Worm (Caenorhabditis elegans) whole organism, L3 larva: ENCODE data around the gene rpl-2.

Experiments used
- R02D3.7 ChIP-seq: fragments of 150-350 bp; optimal IDR thresholded peaks from 2 replicates; lab custom pipeline; 2014; ENCODE audit warnings: missing biosample characterization, missing genetic modification characterization
- ZK546.5 ChIP-seq: sonication (generic microtip); optimal IDR thresholded peaks from 2 replicates; lab custom pipeline; 2017; ENCODE audit warnings: missing biosample characterization, missing genetic modification characterization
- aly-2 ChIP-seq: fragments of 150-350 bp; optimal IDR thresholded peaks from 2 replicates; lab custom pipeline; 2014; ENCODE audit warnings: missing biosample characterization, missing genetic modification characterization
- ama-1 ChIP-seq: fragments of 150-350 bp; optimal IDR thresholded peaks from 2 replicates; lab custom pipeline; 2018
- ceh-16 ChIP-seq: sonication (generic microtip); optimal IDR thresholded peaks from 2 replicates; lab custom pipeline; 2017; ENCODE audit warnings: missing biosample characterization, missing genetic modification characterization
- ceh-28 ChIP-seq: fragments of 150-350 bp; optimal IDR thresholded peaks from 2 replicates; lab custom pipeline; 2014; ENCODE audit warnings: missing biosample characterization, missing genetic modification reagents, missing genetic modification characterization
- ceh-82 ChIP-seq: fragments of 150-350 bp; optimal IDR thresholded peaks from 2 replicates; lab custom pipeline; 2014; ENCODE audit warnings: missing biosample characterization, missing genetic modification characterization
- ceh-9 ChIP-seq: sonication (generic microtip); optimal IDR thresholded peaks from 2 replicates; lab custom pipeline; 2018; ENCODE audit warnings: missing biosample characterization, missing genetic modification characterization
- daf-12 ChIP-seq: fragments of 150-350 bp; optimal IDR thresholded peaks from 2 replicates; lab custom pipeline; 2014; ENCODE audit warnings: missing biosample characterization, missing genetic modification reagents, missing genetic modification characterization
- egl-27 ChIP-seq: sonication (generic microtip); optimal IDR thresholded peaks from 4 replicates; lab custom pipeline; 2017; ENCODE audit warnings: missing biosample characterization, missing genetic modification reagents, missing genetic modification characterization
- egl-5 ChIP-seq: fragments of 150-350 bp; optimal IDR thresholded peaks from 2 replicates; lab custom pipeline; 2017; ENCODE audit warnings: missing biosample characterization, missing genetic modification reagents, missing genetic modification characterization, inconsistent platforms
- elt-1 ChIP-seq: fragments of 150-350 bp; optimal IDR thresholded peaks from 2 replicates; lab custom pipeline; 2014; ENCODE audit warnings: missing biosample characterization, missing genetic modification characterization
- elt-2 ChIP-seq: sonication (generic microtip); optimal IDR thresholded peaks from 2 replicates; lab custom pipeline; 2016; ENCODE audit warnings: missing genetic modification reagents, mild to moderate bottlenecking, missing genetic modification characterization, missing compliant biosample characterization
- elt-3 ChIP-seq, 3 experiments: fragments of 150-350 bp in 1 of 3; sonication (generic microtip) in 2 of 3; optimal IDR thresholded peaks; 2 replicates in 2 of 3; 4 replicates in 1 of 3; lab custom pipeline; 2014 to 2017; ENCODE audit warnings: missing biosample characterization in 3 of 3, missing genetic modification characterization in 3 of 3
- eor-1 ChIP-seq, 2 experiments: fragments of 150-350 bp; optimal IDR thresholded peaks; 2 replicates each; lab custom pipeline; 2014 to 2018; ENCODE audit warnings: missing biosample characterization in 2 of 2, missing genetic modification characterization in 2 of 2
- fkh-10 ChIP-seq: sonication (generic microtip); optimal IDR thresholded peaks from 2 replicates; lab custom pipeline; 2017; ENCODE audit warnings: missing biosample characterization, missing genetic modification reagents, missing genetic modification characterization
- fkh-2 ChIP-seq: fragments of 150-350 bp; optimal IDR thresholded peaks from 2 replicates; lab custom pipeline; 2014; ENCODE audit warnings: missing biosample characterization, missing genetic modification reagents, missing genetic modification characterization
- fos-1 ChIP-seq: fragments of 150-350 bp; optimal IDR thresholded peaks from 2 replicates; lab custom pipeline; 2014; ENCODE audit warnings: missing biosample characterization, missing genetic modification characterization
- hmg-11 ChIP-seq: sonication (generic microtip); optimal IDR thresholded peaks from 2 replicates; lab custom pipeline; 2016; ENCODE audit warnings: missing genetic modification characterization, missing compliant biosample characterization
- jun-1 ChIP-seq: fragments of 150-350 bp; optimal IDR thresholded peaks from 2 replicates; lab custom pipeline; 2014; ENCODE audit warnings: missing biosample characterization, missing genetic modification reagents, missing genetic modification characterization
- lin-15B ChIP-seq: fragments of 150-350 bp; optimal IDR thresholded peaks from 2 replicates; lab custom pipeline; 2014; ENCODE audit warnings: missing biosample characterization, missing genetic modification characterization
- lin-39 ChIP-seq: fragments of 150-350 bp; optimal IDR thresholded peaks from 2 replicates; lab custom pipeline; 2018; ENCODE audit warnings: missing biosample characterization, missing genetic modification reagents, missing genetic modification characterization
- lsy-12 ChIP-seq: sonication (generic microtip); optimal IDR thresholded peaks from 2 replicates; lab custom pipeline; 2016; ENCODE audit warnings: mild to moderate bottlenecking, missing genetic modification characterization, missing compliant biosample characterization
- mdl-1 ChIP-seq: fragments of 150-350 bp; optimal IDR thresholded peaks from 2 replicates; lab custom pipeline; 2014; ENCODE audit warnings: missing biosample characterization, missing genetic modification characterization
- mml-1 ChIP-seq: fragments of 150-350 bp; sonication (generic microtip); optimal IDR thresholded peaks from 3 replicates; lab custom pipeline; 2014; ENCODE audit warnings: missing biosample characterization, missing genetic modification characterization
- nfya-1 ChIP-seq: sonication (generic microtip); optimal IDR thresholded peaks from 2 replicates; lab custom pipeline; 2017; ENCODE audit warnings: missing genetic modification characterization, mild to moderate bottlenecking, missing compliant biosample characterization, antibody characterized with exemption, moderate library complexity; ENCODE audit not compliant: insufficient read depth
- nhr-11 ChIP-seq: fragments of 150-350 bp; optimal IDR thresholded peaks from 2 replicates; lab custom pipeline; 2014; ENCODE audit warnings: missing biosample characterization, missing genetic modification characterization
- nhr-12 ChIP-seq: fragments of 150-350 bp; optimal IDR thresholded peaks from 2 replicates; lab custom pipeline; 2014; ENCODE audit warnings: missing biosample characterization, missing genetic modification characterization
- nhr-23 ChIP-seq: fragments of 150-350 bp; optimal IDR thresholded peaks from 2 replicates; lab custom pipeline; 2014; ENCODE audit warnings: missing biosample characterization, missing genetic modification reagents, missing genetic modification characterization
- nhr-237 ChIP-seq: fragments of 150-350 bp; optimal IDR thresholded peaks from 2 replicates; lab custom pipeline; 2014; ENCODE audit warnings: missing biosample characterization, missing genetic modification characterization
- nhr-25 ChIP-seq: sonication (generic microtip); optimal IDR thresholded peaks from 2 replicates; lab custom pipeline; 2017; ENCODE audit warnings: missing biosample characterization, missing genetic modification characterization
- nhr-28 ChIP-seq: fragments of 150-350 bp; optimal IDR thresholded peaks from 2 replicates; lab custom pipeline; 2014; ENCODE audit warnings: missing biosample characterization, missing genetic modification characterization
- nhr-43 ChIP-seq: sonication (generic microtip); optimal IDR thresholded peaks from 2 replicates; lab custom pipeline; 2016; ENCODE audit warnings: mild to moderate bottlenecking, missing genetic modification characterization, missing compliant biosample characterization; ENCODE audit not compliant: poor library complexity, severe bottlenecking
- nhr-67 ChIP-seq: fragments of 150-350 bp; optimal IDR thresholded peaks from 2 replicates; lab custom pipeline; 2014; ENCODE audit warnings: missing biosample characterization, missing genetic modification characterization
- nhr-76 ChIP-seq: fragments of 150-350 bp; sonication (generic microtip); optimal IDR thresholded peaks from 5 replicates; lab custom pipeline; 2014; ENCODE audit warnings: missing biosample characterization, missing genetic modification characterization
- nhr-77 ChIP-seq: fragments of 150-350 bp; optimal IDR thresholded peaks from 2 replicates; lab custom pipeline; 2014; ENCODE audit warnings: missing biosample characterization, missing genetic modification characterization
- pha-4 ChIP-seq: fragments of 150-350 bp; optimal IDR thresholded peaks from 2 replicates; lab custom pipeline; 2014; ENCODE audit warnings: missing biosample characterization, missing genetic modification reagents, missing genetic modification characterization
- pqm-1 ChIP-seq: fragments of 150-350 bp; optimal IDR thresholded peaks from 2 replicates; lab custom pipeline; 2017; ENCODE audit warnings: missing biosample characterization, missing genetic modification characterization, inconsistent platforms
- sea-2 ChIP-seq: fragments of 150-350 bp; sonication (generic microtip); optimal IDR thresholded peaks from 4 replicates; lab custom pipeline; 2014; ENCODE audit warnings: missing biosample characterization, missing genetic modification reagents, missing genetic modification characterization
- skn-1 ChIP-seq: fragments of 150-350 bp; optimal IDR thresholded peaks from 2 replicates; lab custom pipeline; 2014; ENCODE audit warnings: missing biosample characterization, missing genetic modification characterization
- snpc-4 ChIP-seq: fragments of 150-350 bp; optimal IDR thresholded peaks from 2 replicates; lab custom pipeline; 2014; ENCODE audit warnings: missing biosample characterization, missing genetic modification characterization
- tbx-2 ChIP-seq: sonication (generic microtip); optimal IDR thresholded peaks from 2 replicates; lab custom pipeline; 2016; ENCODE audit warnings: mild to moderate bottlenecking, missing genetic modification characterization, missing compliant biosample characterization
- unc-39 ChIP-seq: sonication (generic microtip); optimal IDR thresholded peaks from 4 replicates; lab custom pipeline; 2017; ENCODE audit warnings: missing biosample characterization, missing genetic modification characterization
- unc-62 ChIP-seq: fragments of 150-350 bp; sonication (generic microtip); optimal IDR thresholded peaks from 4 replicates; lab custom pipeline; 2014; ENCODE audit warnings: missing biosample characterization, missing genetic modification reagents, missing genetic modification characterization
- zag-1 ChIP-seq: fragments of 150-350 bp; optimal IDR thresholded peaks from 2 replicates; lab custom pipeline; 2014; ENCODE audit warnings: missing biosample characterization, missing genetic modification characterization
- ztf-11 ChIP-seq: fragments of 150-350 bp; optimal IDR thresholded peaks from 2 replicates; lab custom pipeline; 2014; ENCODE audit warnings: missing biosample characterization, missing genetic modification characterization
- ztf-4 ChIP-seq: fragments of 150-350 bp; optimal IDR thresholded peaks from 2 replicates; lab custom pipeline; 2014; ENCODE audit warnings: missing biosample characterization, missing genetic modification characterization

Gene rpl-2

ce11 chrV:20479013-20479739 lies at the start of gene rpl-2, which contains the start of gene calf-1:
TSS of gene rpl-2 (plus strand) at chrV:20479689.
TSS of gene calf-1 (minus strand) at chrV:20479089.
- TF ChIP-seq ceh-9 (tag; lab: Kevin White, UChicago) (no peak), hmg-11 (tag; lab: Kevin White, UChicago) (peak; percentile 12), ceh-28 (tag; lab: Kevin White, UChicago) (peak; percentile 46), nhr-237 (tag; lab: Kevin White, UChicago) (no peak), aly-2 (tag; lab: Kevin White, UChicago) (no peak), nhr-12 (tag; lab: Kevin White, UChicago) (no peak), egl-5 (tag; lab: Kevin White, UChicago) (no peak), daf-12 (no peak), nhr-25 (tag; lab: Kevin White, UChicago) (peak; percentile 44), elt-3 (tag; optimal IDR thresholded peaks at IDR 0.05; lab: Kevin White, UChicago) (no peak), unc-39 (no peak), nhr-67 (tag; lab: Kevin White, UChicago) (no peak), mml-1 (tag; lab: Kevin White, UChicago) (no peak), fos-1 (tag; lab: Kevin White, UChicago) (no peak), zag-1 (tag; lab: Kevin White, UChicago) (no peak), nfya-1 (tag; lab: Kevin White, UChicago) (peak; percentile 79), nhr-11 (tag; lab: Kevin White, UChicago) (peak; percentile 18), ceh-82 (tag; lab: Kevin White, UChicago) (no peak), sea-2 (GFP tag; lab: Kevin White, UChicago) (no peak), R02D3.7 (tag; lab: Kevin White, UChicago) (peak; percentile 93), pqm-1 (tag; lab: Kevin White, UChicago) (no peak), ztf-11 (tag; lab: Kevin White, UChicago) (no peak), pha-4 (peak; percentile 81), eor-1 (tag; optimal IDR thresholded peaks at IDR 0.05; lab: Kevin White, UChicago) (no peak), ama-1 (peak; percentile 18), nhr-28 (tag; lab: Kevin White, UChicago) (no peak), fkh-10 (GFP tag; lab: Kevin White, UChicago) (no peak), elt-2 (peak; percentile 27), nhr-23 (peak; percentile 64), elt-1 (tag; lab: Kevin White, UChicago) (no peak), tbx-2 (tag; lab: Kevin White, UChicago) (no peak), nhr-77 (tag; lab: Kevin White, UChicago) (no peak), ztf-4 (tag; lab: Kevin White, UChicago) (no peak), ZK546.5 (tag; lab: Kevin White, UChicago) (no peak), ceh-16 (no peak), snpc-4 (tag; lab: Kevin White, UChicago) (no peak), egl-27 (tag; lab: Kevin White, UChicago) (no peak), lin-15B (tag; lab: Kevin White, UChicago) (peak; percentile 69), skn-1 (no peak), lin-39 (tag; lab: Kevin White, UChicago) (peak; percentile 57), unc-62 (GFP tag; lab: Kevin White, UChicago) (no peak), fkh-2 (no peak), nhr-43 (peak; percentile 44), nhr-76 (tag; lab: Kevin White, UChicago) (no peak), jun-1 (tag; lab: Kevin White, UChicago) (no peak), lsy-12 (tag; lab: Kevin White, UChicago) (no peak), mdl-1 (tag; lab: Kevin White, UChicago) (no peak)
